Worm (Caenorhabditis elegans) whole organism, late embryonic: Measurements from ENCODE around the gene grd-2.

ENCODE experiments used
- C08G9.2 ChIP-seq: sonication (generic microtip); optimal IDR thresholded peaks from 2 replicates; lab custom pipeline; 2016; ENCODE audit warnings: mild to moderate bottlenecking, missing genetic modification characterization, moderate library complexity, missing compliant biosample characterization
- dmd-4 ChIP-seq: sonication (generic microtip); optimal IDR thresholded peaks from 2 replicates; lab custom pipeline; 2016; ENCODE audit warnings: borderline replicate concordance, missing genetic modification characterization, missing compliant biosample characterization
- elt-2 ChIP-seq: sonication (generic microtip); optimal IDR thresholded peaks from 2 replicates; lab custom pipeline; 2016; ENCODE audit warnings: missing genetic modification reagents, missing genetic modification characterization, missing compliant biosample characterization
- hlh-8 ChIP-seq: sonication (generic microtip); optimal IDR thresholded peaks from 2 replicates; lab custom pipeline; 2016; ENCODE audit warnings: missing genotype, missing genetic modification characterization, missing compliant biosample characterization
- sox-4 ChIP-seq: sonication (generic microtip); optimal IDR thresholded peaks from 2 replicates; lab custom pipeline; 2017; ENCODE audit warnings: mild to moderate bottlenecking, missing genetic modification characterization, inconsistent platforms, missing compliant biosample characterization
- unc-86 ChIP-seq: sonication (generic microtip); optimal IDR thresholded peaks from 2 replicates; lab custom pipeline; 2016; ENCODE audit warnings: missing genetic modification characterization, missing compliant biosample characterization

ce11 chrV:20662474-20662873, 52.9 kb downstream of the grd-2 start:
- TF ChIP-seq elt-2 (tag; lab: Kevin White, UChicago): no peak
- no peak for TF ChIP-seq sox-4 (tag; lab: Kevin White, UChicago)
- no peak for TF ChIP-seq unc-86 (tag; lab: Kevin White, UChicago)
- TF ChIP-seq C08G9.2: no peak
- no peak for TF ChIP-seq dmd-4 (tag; lab: Kevin White, UChicago)
- TF ChIP-seq hlh-8 (tag; lab: Kevin White, UChicago): no peak
